Worm (Caenorhabditis elegans) whole organism, young adult: Measurements from ENCODE around the gene F18E9.3.

Experiments
- B0336.3 ChIP-seq: fragments of 200-800 bp; sonication (Bioruptor generic); IDR thresholded peaks from 2 replicates; pipeline ENCODE4 v1.3.6; 2022; ENCODE audit warnings: missing genetic modification characterization, missing compliant biosample characterization
- K11D2.4 ChIP-seq: fragments of 200-800 bp; sonication (Bioruptor generic); IDR thresholded peaks from 2 replicates; pipeline ENCODE4 v1.3.6; 2022; ENCODE audit warnings: missing genetic modification reagents, missing genetic modification characterization, missing compliant biosample characterization
- cebp-2 ChIP-seq: fragments of 200-800 bp; sonication (Bioruptor generic); IDR thresholded peaks from 2 replicates; pipeline ENCODE4 v1.3.6; 2022; ENCODE audit warnings: missing genetic modification characterization, missing compliant biosample characterization
- pbrm-1 ChIP-seq: fragments of 200-800 bp; sonication (Bioruptor generic); IDR thresholded peaks from 2 replicates; pipeline ENCODE4 v1.3.6; 2022; ENCODE audit warnings: missing genetic modification reagents, missing genetic modification characterization, missing compliant biosample characterization

ce11 chrX:8564451-8564795, 21.5 kb upstream of the F18E9.3 start:
- TF ChIP-seq B0336.3 (GFP tag; lab: Robert Waterston, UW): no peak
- TF ChIP-seq pbrm-1 (GFP tag; lab: Robert Waterston, UW): no peak
- TF ChIP-seq K11D2.4: no peak
- TF ChIP-seq cebp-2 (GFP tag; lab: Robert Waterston, UW): no peak
